Worm (Caenorhabditis elegans) whole organism, dauer: Measurements from ENCODE around the gene T02B11.9.
"Not testable (repeated sequence)": the region's sequence is repeated elsewhere in the genome, so short reads cannot be mapped to it uniquely, and the experiment has no call there.

Experiments used
- unc-62 ChIP-seq: sonication (generic microtip); optimal IDR thresholded peaks from 2 replicates; lab custom pipeline; 2017; ENCODE audit warnings: missing biosample characterization, missing genetic modification reagents, missing genetic modification characterization

T02B11.9 gene

DNA sequence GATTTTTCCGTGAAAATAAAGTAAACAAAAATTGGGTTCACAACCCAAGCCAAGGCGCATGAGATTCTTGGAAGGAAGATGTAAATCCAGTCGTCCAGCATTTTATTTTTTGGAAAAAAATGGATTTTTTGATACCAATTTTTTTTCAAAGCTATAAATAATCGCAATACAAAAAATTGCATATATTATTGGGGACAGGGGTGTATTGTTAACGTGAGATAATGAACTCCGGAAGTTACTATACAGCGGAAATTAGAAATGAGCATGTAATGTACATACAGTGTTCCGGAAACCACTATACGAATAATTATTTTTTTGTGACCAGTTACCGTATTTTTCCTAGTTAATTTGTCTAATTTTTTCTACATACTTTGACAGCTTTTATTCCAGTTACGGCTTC lies 8.3 kb downstream of the T02B11.9 start, which contains the start of gene srj-38:
srj-38 (minus strand) TSS at position 101 of the 400 bp plus-strand sequence.
- no peak for TF ChIP-seq unc-62 (GFP tag; lab: Kevin White, UChicago)

DNA sequence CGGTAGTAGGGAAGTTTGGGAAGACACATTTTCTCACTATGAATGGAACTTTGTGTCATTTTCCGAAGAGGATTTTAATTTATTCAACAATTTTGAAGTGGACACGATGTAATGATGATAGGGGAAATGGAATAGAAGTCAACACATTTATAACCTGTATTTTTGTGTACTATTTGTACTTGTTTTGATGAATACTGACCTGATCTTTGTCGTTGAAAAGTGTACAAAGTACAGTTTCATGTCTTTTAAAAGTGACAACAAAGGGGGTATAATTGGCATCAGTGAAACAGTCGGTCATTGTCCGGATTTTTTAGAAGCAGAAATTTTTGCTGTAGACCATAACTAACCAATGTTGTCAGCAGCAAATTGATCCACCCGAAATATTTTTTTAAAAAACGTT lies 13.2 kb downstream of the T02B11.9 start, which contains the start of gene T02B11.6:
T02B11.6 (minus strand) TSS at position 101 of the 400 bp plus-strand sequence.
- TF ChIP-seq unc-62 (GFP tag; lab: Kevin White, UChicago): no peak

DNA sequence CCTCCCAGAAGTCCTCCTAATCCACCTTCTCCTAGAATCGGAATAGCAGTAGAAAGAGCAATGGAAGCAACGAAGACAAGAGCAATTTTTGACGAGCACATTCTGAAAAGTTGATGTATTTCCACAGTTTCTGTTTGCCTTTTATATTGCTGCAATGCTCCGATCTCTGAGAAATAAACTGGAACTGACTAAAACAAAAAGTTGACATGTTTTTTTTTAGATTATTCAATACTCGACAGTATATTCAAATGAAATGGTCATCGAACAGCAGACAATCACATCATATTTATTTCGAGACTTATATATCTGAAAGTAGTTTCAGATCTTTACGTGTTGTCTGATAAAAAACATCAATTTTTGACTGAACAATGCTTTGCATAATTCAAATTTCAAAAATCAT lies 14.4 kb downstream of the T02B11.9 start, which contains the start of gene srlf-21:
srlf-21 (minus strand) TSS at position 101 of the 400 bp plus-strand sequence.
- TF ChIP-seq unc-62 (GFP tag; lab: Kevin White, UChicago): no peak

DNA sequence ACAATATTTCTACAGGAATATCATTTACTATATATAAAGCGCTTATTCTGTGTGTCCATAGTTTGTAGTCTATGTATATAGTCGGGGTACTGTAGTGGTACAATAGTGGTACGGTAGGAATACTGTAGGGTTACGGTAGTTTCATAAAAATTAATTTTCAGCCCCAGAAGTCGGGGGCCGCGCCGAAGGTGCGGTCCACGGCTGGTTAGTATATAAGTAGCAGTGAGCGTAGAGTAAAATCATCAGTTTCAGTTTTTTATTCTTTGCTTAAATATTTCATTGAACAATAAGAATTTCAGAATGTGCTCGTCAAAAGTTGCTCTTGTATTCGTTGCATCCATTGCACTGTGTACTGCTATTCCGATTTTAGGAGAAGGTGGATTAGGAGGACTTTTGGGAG lies 14.8 kb downstream of the T02B11.9 start, which contains the start of gene srlf-22:
srlf-22 (plus strand) TSS at position 301 of the 400 bp plus-strand sequence.
- TF ChIP-seq unc-62 (GFP tag; lab: Kevin White, UChicago): not testable (repeated sequence)

DNA sequence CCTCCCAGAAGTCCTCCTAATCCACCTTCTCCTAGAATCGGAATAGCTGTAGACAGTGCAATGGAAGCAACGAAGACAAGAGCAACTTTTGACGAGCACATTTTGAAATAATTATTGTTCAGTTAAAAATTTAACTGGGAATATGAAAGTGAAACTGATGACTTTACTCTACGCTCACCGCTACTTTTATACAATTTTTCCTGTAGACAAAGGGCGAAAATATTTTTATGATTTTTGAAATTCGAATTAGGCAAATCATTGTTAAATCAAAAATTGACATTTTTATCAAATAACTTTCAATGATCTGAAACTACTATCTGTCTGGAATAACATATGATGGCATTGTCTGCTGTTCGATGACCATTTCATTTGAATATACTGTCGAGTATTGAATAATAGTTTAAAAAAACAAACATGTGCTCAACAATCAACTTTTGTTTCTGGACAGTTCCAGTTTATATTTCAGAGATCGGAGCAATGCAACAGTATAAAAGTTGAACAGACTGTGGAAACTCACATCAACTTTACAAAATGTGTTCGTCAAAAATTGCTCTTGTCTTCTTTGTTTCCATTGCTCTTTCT lies 17.5 kb downstream of the T02B11.9 start, which contains the start of the genes srlf-23 and srlf-20:
srlf-23 (minus strand) TSS at position 101 of the 582 bp plus-strand sequence.
srlf-20 (plus strand) TSS at position 532 of the 582 bp plus-strand sequence.
- no peak for TF ChIP-seq unc-62 (GFP tag; lab: Kevin White, UChicago)

DNA sequence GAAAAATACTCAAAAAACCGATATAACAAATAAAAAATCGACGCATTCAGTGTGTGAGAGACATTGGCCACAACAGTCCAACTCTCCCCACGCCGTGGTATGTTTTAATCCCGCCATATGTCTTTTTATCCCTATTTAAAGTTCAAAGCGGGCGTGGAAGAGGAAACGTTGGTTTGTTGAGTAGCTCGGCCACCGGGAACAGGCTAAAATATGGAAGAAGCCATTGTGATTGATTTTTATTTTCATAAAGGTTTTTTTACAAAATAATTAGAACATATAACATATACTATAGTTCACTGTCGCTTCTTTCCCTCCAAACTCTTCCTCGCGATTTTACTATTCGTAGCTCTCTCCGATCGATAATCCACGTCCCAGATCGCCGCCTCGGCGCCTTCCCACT lies 23.0 kb downstream of the T02B11.9 start, which contains the start of gene nas-32:
nas-32 (minus strand) TSS at position 101 of the 400 bp plus-strand sequence.
- no peak for TF ChIP-seq unc-62 (GFP tag; lab: Kevin White, UChicago)

DNA sequence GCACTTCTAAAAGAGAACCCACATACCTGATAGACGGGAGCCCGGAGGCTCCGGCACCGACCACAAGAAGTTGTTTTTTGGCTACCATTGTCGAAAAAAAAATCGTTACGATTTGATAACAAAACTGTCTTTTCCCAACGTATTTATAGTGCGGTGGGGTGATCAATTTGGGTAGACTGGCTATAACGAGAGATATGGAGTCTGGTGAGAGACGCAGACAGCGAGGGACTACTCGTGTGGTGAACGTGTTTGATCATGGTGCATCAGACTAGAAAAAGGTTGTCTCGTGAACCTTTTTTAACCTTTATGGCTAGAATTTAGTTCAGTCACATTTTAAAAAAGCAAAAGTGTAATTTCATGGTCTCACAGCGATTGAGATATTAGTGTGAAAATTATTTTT lies 27.4 kb downstream of the T02B11.9 start, which contains the start of gene fmo-5:
fmo-5 (minus strand) TSS at position 206 of the 400 bp plus-strand sequence.
- TF ChIP-seq unc-62 (GFP tag; lab: Kevin White, UChicago): no peak

DNA sequence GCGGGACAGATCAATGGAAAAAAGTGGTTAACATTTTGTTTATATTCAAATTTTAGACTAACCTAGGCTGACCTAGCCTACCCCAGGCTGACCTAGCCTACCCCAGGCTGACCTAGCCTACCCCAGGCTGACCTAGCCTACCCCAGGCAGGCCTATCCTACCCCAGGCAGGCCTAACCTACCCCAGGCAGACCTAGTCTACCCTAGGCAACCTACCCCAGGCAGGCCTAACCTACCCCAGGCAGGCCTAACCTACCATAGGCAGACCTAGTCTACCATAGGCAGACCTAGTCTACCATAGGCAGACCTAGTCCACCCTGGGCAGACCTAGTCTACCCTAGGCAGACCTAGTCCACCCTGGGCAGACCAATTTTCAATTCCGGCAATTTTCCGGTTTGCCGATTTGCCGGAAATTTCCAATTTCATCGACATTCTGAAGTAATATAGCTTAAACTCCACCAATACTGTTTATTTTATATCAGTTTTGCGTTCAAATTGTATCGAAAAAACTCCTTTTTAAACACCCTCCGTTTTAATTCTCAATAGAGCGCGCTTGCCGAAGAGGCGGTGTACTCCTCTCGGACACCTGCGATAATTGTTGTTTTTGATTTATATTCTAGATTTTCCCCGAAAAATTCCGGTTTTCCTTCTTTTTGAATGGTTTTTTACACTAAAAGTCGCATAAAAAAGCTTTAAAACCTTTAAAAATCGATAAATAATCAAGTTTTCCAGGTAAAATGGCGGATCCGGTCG lies 28.4 kb downstream of the T02B11.9 start, which contains the start of gene trm-2A:
trm-2A (plus strand) TSS at position 732 of the 752 bp plus-strand sequence.
- TF ChIP-seq unc-62 (GFP tag; lab: Kevin White, UChicago): no peak

DNA sequence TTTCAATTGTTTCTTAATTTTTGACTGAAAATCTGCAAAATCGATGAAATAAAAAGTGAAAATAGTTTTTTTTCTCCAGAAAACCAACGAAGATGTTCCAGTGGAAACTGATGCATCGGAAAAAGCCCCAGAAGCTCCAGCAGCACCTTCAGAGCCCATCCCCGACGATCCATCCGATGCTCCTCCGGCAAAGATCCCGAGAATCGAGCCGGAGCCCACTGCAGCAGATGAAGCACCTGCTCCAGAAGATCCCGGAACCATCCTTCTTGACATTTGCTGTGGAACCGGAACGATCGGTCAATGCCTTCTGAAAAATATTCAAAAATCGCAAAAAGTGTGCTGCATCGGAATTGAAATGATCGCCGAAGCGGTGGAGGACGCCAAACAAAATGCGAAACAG lies 32.6 kb downstream of the T02B11.9 start:
- TF ChIP-seq unc-62 (GFP tag; lab: Kevin White, UChicago): no peak

DNA sequence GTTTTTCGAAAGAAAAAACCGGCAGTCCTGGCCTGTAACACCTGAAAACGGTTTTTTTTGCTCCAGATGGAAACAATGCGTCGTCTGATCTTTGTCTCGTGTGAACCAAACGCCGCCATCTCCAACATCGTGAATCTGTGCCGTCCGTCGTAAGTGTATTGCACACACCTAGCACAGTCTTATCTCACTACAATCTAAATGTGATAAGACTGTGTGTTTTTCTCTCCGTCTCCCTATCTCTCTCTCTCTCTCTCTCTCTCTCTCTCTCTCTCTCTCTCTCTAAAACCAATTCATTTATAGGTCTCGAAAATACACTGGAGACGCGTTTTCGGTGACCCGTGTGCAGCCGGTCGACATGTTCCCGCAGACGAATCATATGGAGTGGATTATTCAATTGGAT lies 34.5 kb downstream of the T02B11.9 start:
- TF ChIP-seq unc-62 (GFP tag; lab: Kevin White, UChicago): no peak

DNA sequence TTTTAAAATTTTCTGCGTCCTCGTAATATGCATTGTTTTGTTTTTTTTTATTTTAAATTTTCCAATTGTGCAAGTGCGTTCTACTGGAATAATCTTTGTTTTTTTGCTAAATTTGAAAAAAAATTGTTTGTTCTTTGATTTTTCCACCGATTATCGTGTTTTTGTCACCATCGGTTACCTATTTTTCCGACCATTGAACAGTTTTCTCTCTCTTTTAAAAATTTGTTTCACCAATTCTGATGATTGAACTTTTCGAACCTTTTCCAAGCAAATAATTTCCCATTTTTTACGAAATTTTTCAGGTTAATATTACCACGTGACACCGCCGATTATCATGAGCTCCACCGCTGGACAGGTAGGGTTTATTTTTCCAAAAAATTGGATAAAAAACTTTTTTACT lies 35.4 kb downstream of the T02B11.9 start, which contains the start of gene adh-5:
adh-5 (plus strand) TSS at position 301 of the 400 bp plus-strand sequence.
- no peak for TF ChIP-seq unc-62 (GFP tag; lab: Kevin White, UChicago)

DNA sequence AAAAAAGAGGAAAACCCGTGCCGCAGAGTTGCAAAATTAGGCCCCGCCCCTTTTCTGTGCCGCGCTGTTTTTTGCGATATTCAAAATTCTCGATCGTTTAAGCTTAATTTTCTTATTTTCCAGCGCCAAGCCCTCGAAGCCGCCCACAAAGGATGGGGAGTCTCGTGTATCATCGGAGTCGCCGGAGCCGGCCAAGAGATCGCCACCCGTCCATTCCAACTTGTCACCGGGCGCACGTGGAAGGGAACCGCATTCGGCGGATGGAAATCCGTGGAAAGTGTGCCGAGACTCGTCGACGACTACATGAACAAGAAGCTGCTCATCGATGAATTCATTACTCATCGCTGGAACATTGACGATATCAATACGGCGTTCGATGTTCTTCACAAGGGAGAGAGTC lies 39.7 kb downstream of the T02B11.9 start:
- no peak for TF ChIP-seq unc-62 (GFP tag; lab: Kevin White, UChicago)

DNA sequence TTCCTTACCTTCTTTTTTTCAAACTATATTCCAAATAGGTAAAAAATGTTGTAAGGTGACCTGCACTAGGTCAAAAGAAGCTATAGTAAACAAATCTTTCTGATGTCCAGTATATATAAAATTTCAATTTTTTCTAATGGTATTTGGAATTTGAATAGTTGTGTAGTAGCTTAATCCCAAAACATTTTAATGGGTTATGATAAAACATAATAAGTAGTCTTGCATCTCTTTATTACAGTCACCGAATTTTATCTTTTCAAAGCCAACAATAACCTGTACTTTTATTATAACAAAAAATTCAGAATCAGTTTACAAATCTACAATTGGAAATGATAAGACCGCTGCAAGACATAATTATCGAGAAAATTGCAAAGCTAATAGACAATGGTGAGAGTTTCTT lies 41.4 kb downstream of the T02B11.9 start, which contains the start of gene H24K24.2:
H24K24.2 (plus strand) TSS at position 301 of the 400 bp plus-strand sequence.
- no peak for TF ChIP-seq unc-62 (GFP tag; lab: Kevin White, UChicago)
